Worm (Caenorhabditis elegans): ENCODE results near the gene ZC13.10.

ce11 chrX:863478-863877 lies 38.9 kb downstream of the ZC13.10 start, which contains the start of gene cdo-1:
- TF ChIP-seq pes-1 (GFP tag; IDR thresholded peaks at IDR 0.05) (no peak), tra-4 (tag; optimal IDR thresholded peaks at IDR 0.05) (no peak), ceh-13 (GFP tag; optimal IDR thresholded peaks at IDR 0.05) (no peak), ama-1 (optimal IDR thresholded peaks at IDR 0.05) (no peak), F13C5.2 (tag; optimal IDR thresholded peaks at IDR 0.05) (no peak)
